Fruit fly (Drosophila melanogaster): ENCODE results near the gene Pop4.

DNA sequence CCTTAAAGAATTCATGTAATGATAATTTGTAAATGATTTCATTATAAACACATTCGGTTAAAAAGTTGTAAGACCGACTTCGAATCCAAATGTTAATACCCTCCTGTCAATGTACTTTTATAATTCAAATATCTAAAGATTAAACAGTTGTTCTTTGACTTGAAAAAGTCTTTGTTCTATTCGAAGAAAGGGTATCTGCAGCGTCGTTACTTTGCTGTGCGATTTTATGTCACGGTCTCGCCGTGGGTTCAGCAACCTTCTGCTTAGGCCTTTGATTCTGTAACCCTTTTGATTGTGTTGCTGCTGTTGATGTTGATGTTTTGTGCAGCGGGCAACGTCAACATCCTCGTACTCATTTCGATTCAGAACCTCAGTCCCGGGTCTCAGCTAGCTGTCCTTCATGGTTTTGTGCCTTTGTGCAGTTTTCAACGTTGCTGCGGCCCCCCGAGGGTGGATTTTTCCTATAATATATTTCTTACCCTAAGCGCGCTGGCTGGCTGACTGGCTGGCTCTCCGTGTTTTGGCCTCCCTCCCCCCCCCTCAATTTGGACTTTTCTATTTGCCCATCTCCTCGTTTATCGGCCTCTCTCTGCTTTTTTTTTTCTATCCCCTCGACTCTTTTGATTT, 2.9 kb upstream of the Pop4 start:
- TF ChIP-seq psq (optimal IDR thresholded peaks at IDR 0.05), result no peak
- no peak for TF ChIP-seq pan (optimal IDR thresholded peaks at IDR 0.05)
- TF ChIP-seq CG8478 (optimal IDR thresholded peaks at IDR 0.05), result no peak
- TF ChIP-seq EcR (GFP tag; optimal IDR thresholded peaks at IDR 0.05), result no peak
- TF ChIP-seq usp (GFP tag; optimal IDR thresholded peaks at IDR 0.05), result no peak
- TF ChIP-seq Dll (optimal IDR thresholded peaks at IDR 0.05), result no peak
